Fruit fly (Drosophila melanogaster) S2 (cell line): ENCODE measurements around the gene mth.

Source experiments
- CG8478 ChIP-seq: fragments of >200 bp; optimal IDR thresholded peaks from 2 replicates; lab custom pipeline; 2018
- CTCF ChIP-seq, 2 experiments: fragments of >200 bp; optimal IDR thresholded peaks; 2 replicates each; lab custom pipeline; 2018

DNA sequence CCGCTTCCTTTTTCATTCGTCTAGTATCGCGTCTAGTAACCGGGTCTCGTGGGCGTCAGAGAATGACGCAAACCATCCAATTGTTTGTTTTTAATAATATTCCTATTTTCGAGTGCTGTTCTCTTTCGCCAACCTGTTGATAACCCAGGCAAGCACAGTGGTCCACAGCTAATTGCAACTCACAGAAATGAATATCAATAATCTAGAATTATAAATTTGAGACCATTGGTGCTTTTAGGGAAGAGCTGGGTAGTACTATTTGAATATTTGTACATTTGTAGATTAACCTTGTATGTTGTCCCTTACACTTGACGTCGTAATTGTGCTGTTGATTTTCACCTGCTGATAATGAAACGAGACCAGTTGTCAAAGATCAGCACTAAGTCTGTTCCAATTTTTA is 3.0 kb upstream of the mth start:
- no peak for TF ChIP-seq CTCF (optimal IDR thresholded peaks at IDR 0.05; lab: Kevin White, UChicago)
- TF ChIP-seq CG8478 (lab: Kevin White, UChicago): no peak
